Worm (Caenorhabditis elegans) whole organism, young adult: ENCODE measurements around the gene C01C10.2.

Source experiments
- B0035.1 ChIP-seq: sonication (generic microtip); optimal IDR thresholded peaks from 2 replicates; lab custom pipeline; 2016; ENCODE audit warnings: missing genetic modification characterization, mild to moderate bottlenecking, missing compliant biosample characterization, missing genotype, missing genetic modification reagents
- C06A6.2 ChIP-seq: fragments of 200-800 bp; sonication (Bioruptor generic); conservative IDR thresholded peaks from 2 replicates; pipeline ENCODE4 v1.3.6; 2022; ENCODE audit warnings: missing genetic modification characterization, missing compliant biosample characterization
- D2030.7 ChIP-seq: fragments of 200-800 bp; sonication (Bioruptor generic); IDR thresholded peaks from 2 replicates; pipeline ENCODE4 v1.3.6; 2022; ENCODE audit warnings: missing genetic modification reagents, missing genetic modification characterization, missing compliant biosample characterization
- F10E7.11 ChIP-seq: sonication (generic microtip); optimal IDR thresholded peaks from 2 replicates; lab custom pipeline; 2017; ENCODE audit warnings: mild to moderate bottlenecking, missing genetic modification characterization, moderate library complexity, missing compliant biosample characterization
- F33H1.4 ChIP-seq: fragments of 200-800 bp; sonication (Bioruptor generic); IDR thresholded peaks from 2 replicates; pipeline ENCODE4 v1.3.6; 2022; ENCODE audit warnings: missing genetic modification reagents, missing genetic modification characterization, missing compliant biosample characterization
- F57C9.4 ChIP-seq: sonication (generic microtip); optimal IDR thresholded peaks from 2 replicates; lab custom pipeline; 2017; ENCODE audit warnings: mild to moderate bottlenecking, missing genetic modification characterization, missing compliant biosample characterization
- K12H6.12 ChIP-seq: fragments of 200-800 bp; sonication (Bioruptor generic); optimal IDR thresholded peaks from 2 replicates; lab custom pipeline; 2018; ENCODE audit warnings: mild to moderate bottlenecking, missing genetic modification characterization, missing compliant biosample characterization
- akir-1 ChIP-seq: fragments of 200-800 bp; sonication (Bioruptor generic); optimal IDR thresholded peaks from 2 replicates; lab custom pipeline; 2018; ENCODE audit warnings: mild to moderate bottlenecking, missing genetic modification characterization, moderate library complexity, missing compliant biosample characterization
- aptf-2 ChIP-seq: fragments of 200-800 bp; sonication (Bioruptor generic); conservative IDR thresholded peaks from 2 replicates; pipeline ENCODE4 v1.3.6; 2022; ENCODE audit warnings: missing genetic modification reagents, missing genetic modification characterization, missing compliant biosample characterization
- aptf-3 ChIP-seq: fragments of 200-800 bp; sonication (Bioruptor generic); IDR thresholded peaks from 2 replicates; pipeline ENCODE4 v1.3.6; 2022; ENCODE audit warnings: missing genetic modification characterization, missing compliant biosample characterization
- athp-1 ChIP-seq: sonication (generic microtip); optimal IDR thresholded peaks from 2 replicates; lab custom pipeline; 2017; ENCODE audit warnings: mild to moderate bottlenecking, missing genetic modification characterization, missing compliant biosample characterization
- attf-5 ChIP-seq: fragments of 200-800 bp; sonication (Bioruptor generic); optimal IDR thresholded peaks from 2 replicates; lab custom pipeline; 2018; ENCODE audit warnings: mild to moderate bottlenecking, missing genetic modification characterization, missing compliant biosample characterization
- attf-6 ChIP-seq: fragments of 200-800 bp; sonication (Bioruptor generic); IDR thresholded peaks from 2 replicates; pipeline ENCODE4 v1.3.6; 2022; ENCODE audit warnings: missing genetic modification reagents, missing genetic modification characterization, missing compliant biosample characterization
- bed-2 ChIP-seq: fragments of 200-800 bp; sonication (Bioruptor generic); IDR thresholded peaks from 2 replicates; pipeline ENCODE4 v1.3.6; 2022; ENCODE audit warnings: missing genetic modification reagents, missing genetic modification characterization, missing compliant biosample characterization
- ccch-3 ChIP-seq: fragments of 200-800 bp; sonication (Bioruptor generic); optimal IDR thresholded peaks from 2 replicates; lab custom pipeline; 2018; ENCODE audit warnings: mild to moderate bottlenecking, missing genetic modification characterization, missing compliant biosample characterization
- cebp-1 ChIP-seq, 2 experiments: fragments of 200-800 bp in 1 of 2; sonication (Bioruptor generic) in 1 of 2; sonication (generic microtip) in 1 of 2; IDR thresholded peaks in 1 of 2; optimal IDR thresholded peaks in 1 of 2; 2 replicates each; pipeline versions ENCODE4 v1.3.6 to Lab custom; 2017 to 2022; ENCODE audit warnings: missing compliant biosample characterization in 2 of 2, missing genetic modification characterization in 2 of 2, mild to moderate bottlenecking in 1 of 2, missing genetic modification reagents in 1 of 2, moderate library complexity in 1 of 2
- ceh-100 ChIP-seq: fragments of 200-800 bp; sonication (Bioruptor generic); IDR thresholded peaks from 2 replicates; pipeline ENCODE4 v1.3.6; 2022; ENCODE audit warnings: missing genetic modification reagents, missing genetic modification characterization, missing compliant biosample characterization
- ceh-27 ChIP-seq: fragments of 200-800 bp; sonication (Bioruptor generic); optimal IDR thresholded peaks from 2 replicates; lab custom pipeline; 2018; ENCODE audit warnings: mild to moderate bottlenecking, missing genetic modification characterization, moderate library complexity, missing compliant biosample characterization
- ceh-40 ChIP-seq: fragments of 200-800 bp; sonication (Bioruptor generic); IDR thresholded peaks from 2 replicates; pipeline ENCODE4 v1.3.6; 2022; ENCODE audit warnings: missing genetic modification characterization, missing compliant biosample characterization
- ceh-58 ChIP-seq: fragments of 200-800 bp; sonication (Bioruptor generic); IDR thresholded peaks from 2 replicates; pipeline ENCODE4 v1.3.6; 2022; ENCODE audit warnings: missing genetic modification characterization, missing compliant biosample characterization
- ceh-91 ChIP-seq: fragments of 200-800 bp; sonication (Bioruptor generic); IDR thresholded peaks from 2 replicates; pipeline ENCODE4 v1.3.6; 2022; ENCODE audit warnings: missing genetic modification reagents, missing genetic modification characterization, missing compliant biosample characterization
- dox-1 ChIP-seq: fragments of 200-800 bp; sonication (Bioruptor generic); IDR thresholded peaks from 2 replicates; pipeline ENCODE4 v1.3.6; 2022; ENCODE audit warnings: missing genetic modification reagents, missing genetic modification characterization, missing compliant biosample characterization
- egl-18 ChIP-seq: fragments of 200-800 bp; sonication (Bioruptor generic); IDR thresholded peaks from 2 replicates; pipeline ENCODE4 v1.3.6; 2022; ENCODE audit warnings: missing genetic modification reagents, missing genetic modification characterization, missing compliant biosample characterization
- hmg-1.2 ChIP-seq: fragments of 200-800 bp; sonication (Bioruptor generic); IDR thresholded peaks from 2 replicates; pipeline ENCODE4 v1.3.6; 2022; ENCODE audit warnings: missing genetic modification reagents, missing genetic modification characterization, missing compliant biosample characterization
- lag-1 ChIP-seq: fragments of 200-800 bp; sonication (Bioruptor generic); IDR thresholded peaks from 2 replicates; pipeline ENCODE4 v1.3.6; 2022; ENCODE audit warnings: missing genetic modification reagents, missing genetic modification characterization, missing compliant biosample characterization
- let-607 ChIP-seq, 2 experiments: fragments of 200-800 bp in 1 of 2; sonication (Bioruptor generic) in 1 of 2; sonication (generic microtip) in 1 of 2; optimal IDR thresholded peaks; 2 replicates each; lab custom pipeline; 2016 to 2018; ENCODE audit warnings: mild to moderate bottlenecking in 2 of 2, missing compliant biosample characterization in 2 of 2, missing genetic modification characterization in 2 of 2, moderate library complexity in 2 of 2, missing genotype in 1 of 2
- lin-40 ChIP-seq: sonication (generic microtip); optimal IDR thresholded peaks from 2 replicates; lab custom pipeline; 2016; ENCODE audit warnings: missing genetic modification characterization, mild to moderate bottlenecking, missing compliant biosample characterization, missing genotype, missing genetic modification reagents
- madf-10 ChIP-seq: sonication (generic microtip); optimal IDR thresholded peaks from 2 replicates; lab custom pipeline; 2016; ENCODE audit warnings: mild to moderate bottlenecking, missing genetic modification characterization, missing compliant biosample characterization
- madf-3 ChIP-seq: fragments of 200-800 bp; sonication (Bioruptor generic); IDR thresholded peaks from 2 replicates; pipeline ENCODE4 v1.3.6; 2022; ENCODE audit warnings: missing genetic modification reagents, missing genetic modification characterization, missing compliant biosample characterization
- mel-28 ChIP-seq: sonication (generic microtip); optimal IDR thresholded peaks from 2 replicates; lab custom pipeline; 2016; ENCODE audit warnings: borderline replicate concordance, mild to moderate bottlenecking, missing genetic modification characterization, missing compliant biosample characterization
- mxl-1 ChIP-seq: sonication (generic microtip); optimal IDR thresholded peaks from 2 replicates; lab custom pipeline; 2016; ENCODE audit warnings: missing genetic modification characterization, missing compliant biosample characterization
- nfya-2 ChIP-seq: fragments of 200-800 bp; sonication (Bioruptor generic); IDR thresholded peaks from 2 replicates; pipeline ENCODE4 v1.3.6; 2022; ENCODE audit warnings: missing genetic modification reagents, missing genetic modification characterization, missing compliant biosample characterization
- nfyb-1 ChIP-seq: fragments of 200-800 bp; sonication (Bioruptor generic); IDR thresholded peaks from 2 replicates; pipeline ENCODE4 v1.3.6; 2022; ENCODE audit warnings: missing genetic modification reagents, missing genetic modification characterization, missing compliant biosample characterization
- nhr-179 ChIP-seq: sonication (generic microtip); optimal IDR thresholded peaks from 2 replicates; lab custom pipeline; 2016; ENCODE audit warnings: mild to moderate bottlenecking, missing genetic modification characterization, missing compliant biosample characterization
- nhr-27 ChIP-seq: fragments of 200-800 bp; sonication (Bioruptor generic); optimal IDR thresholded peaks from 2 replicates; lab custom pipeline; 2018; ENCODE audit warnings: mild to moderate bottlenecking, missing genetic modification characterization, moderate library complexity, missing compliant biosample characterization
- nhr-80 ChIP-seq: sonication (generic microtip); optimal IDR thresholded peaks from 2 replicates; lab custom pipeline; 2016; ENCODE audit warnings: missing genetic modification characterization, missing compliant biosample characterization
- sdz-38 ChIP-seq: sonication (generic microtip); optimal IDR thresholded peaks from 2 replicates; lab custom pipeline; 2016; ENCODE audit warnings: missing genotype, missing genetic modification characterization, missing compliant biosample characterization
- somi-1 ChIP-seq: fragments of 200-800 bp; sonication (Bioruptor generic); optimal IDR thresholded peaks from 2 replicates; lab custom pipeline; 2018; ENCODE audit warnings: mild to moderate bottlenecking, missing genetic modification characterization, missing compliant biosample characterization
- xnd-1 ChIP-seq: sonication (generic microtip); optimal IDR thresholded peaks from 2 replicates; lab custom pipeline; 2016; ENCODE audit warnings: missing genotype, missing genetic modification reagents, missing genetic modification characterization, missing compliant biosample characterization
- zfh-2 ChIP-seq: fragments of 200-800 bp; sonication (Bioruptor generic); conservative IDR thresholded peaks from 2 replicates; pipeline ENCODE4 v1.3.6; 2022; ENCODE audit warnings: missing genetic modification reagents, missing genetic modification characterization, missing compliant biosample characterization
- ztf-18 ChIP-seq: sonication (generic microtip); optimal IDR thresholded peaks from 2 replicates; lab custom pipeline; 2016; ENCODE audit warnings: missing genotype, mild to moderate bottlenecking, missing genetic modification characterization, missing compliant biosample characterization
- ztf-22 ChIP-seq: fragments of 200-800 bp; sonication (Bioruptor generic); optimal IDR thresholded peaks from 2 replicates; lab custom pipeline; 2018; ENCODE audit warnings: mild to moderate bottlenecking, missing genetic modification characterization, moderate library complexity, missing compliant biosample characterization
- ztf-6 ChIP-seq: fragments of 200-800 bp; sonication (Bioruptor generic); IDR thresholded peaks from 2 replicates; pipeline ENCODE4 v1.3.6; 2022; ENCODE audit warnings: missing genetic modification reagents, missing genetic modification characterization, missing compliant biosample characterization

The C01C10.2 gene

DNA sequence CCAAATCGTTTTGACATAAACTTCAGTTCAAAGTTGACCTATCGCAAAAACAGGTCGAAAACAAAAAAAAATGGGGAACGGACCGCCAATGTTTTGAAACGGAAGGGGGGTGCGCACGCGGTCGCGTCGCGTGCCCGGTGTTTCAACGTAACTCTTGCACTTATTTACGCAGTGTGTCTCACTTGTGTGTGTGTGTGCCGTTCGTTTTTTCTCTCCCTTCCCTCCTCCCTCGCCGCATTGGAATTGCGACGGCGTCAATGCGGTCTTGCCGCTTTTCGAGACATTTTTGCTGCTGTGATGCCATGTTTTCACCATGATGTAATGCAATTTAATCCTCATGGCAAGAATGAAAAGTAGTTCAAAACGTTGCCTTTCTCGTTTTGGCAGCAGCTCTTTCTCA is 40.6 kb upstream of the C01C10.2 start:
- TF ChIP-seq K12H6.12 (peak; percentile 60), xnd-1 (no peak), ceh-27 (peak; percentile 28), hmg-1.2 (GFP tag; lab: Robert Waterston, UW) (peak; percentile 37; the same call in 1 of the 2 replicates), nhr-80 (tag; lab: Kevin White, UChicago) (peak; percentile 61), attf-5 (GFP tag; lab: Kevin White, UChicago) (peak; percentile 61), lag-1 (GFP tag; lab: Robert Waterston, UW) (no peak), cebp-1 (GFP tag; IDR thresholded peaks at IDR 0.05; lab: Robert Waterston, UW) (no peak), cebp-1 (tag; optimal IDR thresholded peaks at IDR 0.05; lab: Kevin White, UChicago) (no peak), ztf-22 (no peak), zfh-2 (GFP tag; lab: Robert Waterston, UW) (peak; percentile 86), madf-3 (GFP tag; lab: Robert Waterston, UW) (peak; percentile 73; the same call in 1 of the 2 replicates), ztf-18 (tag; lab: Kevin White, UChicago) (peak; percentile 0), nfyb-1 (GFP tag; lab: Robert Waterston, UW) (peak; percentile 12; the same call in 1 of the 2 replicates), athp-1 (tag; lab: Kevin White, UChicago) (no peak), dox-1 (GFP tag; lab: Robert Waterston, UW) (peak; percentile 69)

ce11 chrX:7474968-7475433 is 37.1 kb upstream of the C01C10.2 start, which contains the start of gene coh-1:
coh-1 (minus strand) TSS chrX:7475018.
- TF ChIP-seq nfyb-1 (GFP tag; lab: Robert Waterston, UW): no peak
- TF ChIP-seq akir-1: no peak
- peak; percentile 76; the same call in 1 of the 2 replicates for TF ChIP-seq hmg-1.2 (GFP tag; lab: Robert Waterston, UW)
- no peak for TF ChIP-seq madf-10
- TF ChIP-seq aptf-2 (GFP tag; lab: Robert Waterston, UW): no peak
- TF ChIP-seq nhr-27 (tag; lab: Kevin White, UChicago): no peak
- TF ChIP-seq cebp-1 (GFP tag; IDR thresholded peaks at IDR 0.05; lab: Robert Waterston, UW): no peak
- peak; percentile 48 for TF ChIP-seq cebp-1 (tag; optimal IDR thresholded peaks at IDR 0.05; lab: Kevin White, UChicago)
- no peak for TF ChIP-seq ceh-40 (GFP tag; lab: Robert Waterston, UW)
- peak in 1 of 2 experiments; percentile 26 for TF ChIP-seq let-607 (tag; optimal IDR thresholded peaks at IDR 0.05; lab: Kevin White, UChicago)
- TF ChIP-seq lin-40: peak; percentile 30
- TF ChIP-seq mel-28 (tag; lab: Kevin White, UChicago): no peak
- no peak for TF ChIP-seq bed-2 (GFP tag; lab: Robert Waterston, UW)
- no peak for TF ChIP-seq aptf-3 (GFP tag; lab: Robert Waterston, UW)
- peak; percentile 50 for TF ChIP-seq ceh-27
- no peak for TF ChIP-seq sdz-38 (tag; lab: Kevin White, UChicago)
- TF ChIP-seq K12H6.12: peak; percentile 7
- no peak for TF ChIP-seq nfya-2 (GFP tag; lab: Robert Waterston, UW)
- TF ChIP-seq ceh-91 (GFP tag; lab: Robert Waterston, UW): no peak
- TF ChIP-seq F57C9.4 (tag; lab: Kevin White, UChicago): no peak
- TF ChIP-seq madf-3 (GFP tag; lab: Robert Waterston, UW): 0 out of 2 replicates have a peak, but pooled peaks have one; percentile 66
- no peak for TF ChIP-seq mxl-1 (tag; lab: Kevin White, UChicago)
- no peak for TF ChIP-seq lag-1 (GFP tag; lab: Robert Waterston, UW)

ce11 chrX:7469907-7470306 is 32.0 kb upstream of the C01C10.2 start:
- TF ChIP-seq F10E7.11 (tag; lab: Kevin White, UChicago) (no peak), nhr-80 (tag; lab: Kevin White, UChicago) (no peak), B0035.1 (tag; lab: Kevin White, UChicago) (no peak), ceh-58 (GFP tag; lab: Robert Waterston, UW) (no peak), nhr-179 (tag; lab: Kevin White, UChicago) (no peak), F33H1.4 (GFP tag; lab: Robert Waterston, UW) (no peak), ztf-6 (no peak), ceh-100 (no peak), somi-1 (GFP tag; lab: Kevin White, UChicago) (no peak), attf-6 (GFP tag; lab: Robert Waterston, UW) (no peak), nfyb-1 (GFP tag; lab: Robert Waterston, UW) (no peak), D2030.7 (GFP tag; lab: Robert Waterston, UW) (no peak), egl-18 (no peak), akir-1 (no peak), ccch-3 (GFP tag; lab: Kevin White, UChicago) (no peak), C06A6.2 (GFP tag; lab: Robert Waterston, UW) (no peak)
